Worm (Caenorhabditis elegans) whole organism, L1 larva: Measurements from ENCODE around the gene paqr-3.

ENCODE experiments used
- C04F5.9 ChIP-seq: sonication (generic microtip); optimal IDR thresholded peaks from 2 replicates; lab custom pipeline; 2016; ENCODE audit warnings: missing genetic modification characterization, missing compliant biosample characterization
- aha-1 ChIP-seq: fragments of 150-350 bp; optimal IDR thresholded peaks from 2 replicates; lab custom pipeline; 2014; ENCODE audit warnings: missing biosample characterization, missing genetic modification characterization
- ceh-88 ChIP-seq: fragments of 200-800 bp; sonication (Bioruptor generic); IDR thresholded peaks from 2 replicates; pipeline ENCODE4 v1.3.6; 2022; ENCODE audit warnings: missing genetic modification characterization, missing compliant biosample characterization
- dpl-1 ChIP-seq, 3 experiments: fragments of 150-350 bp in 2 of 3; sonication (generic microtip) in 1 of 3; optimal IDR thresholded peaks; 2 replicates each; lab custom pipeline; 2014 to 2017; ENCODE audit warnings: missing biosample characterization in 3 of 3, missing genetic modification characterization in 3 of 3, missing genetic modification reagents in 3 of 3
- efl-1 ChIP-seq, 4 experiments: fragments of 150-350 bp; optimal IDR thresholded peaks in 3 of 4; peaks in 1 of 4; 1 replicate in 1 of 4; 2 replicates in 3 of 4; lab custom pipeline; 2014; ENCODE audit warnings: missing biosample characterization in 2 of 4, missing genetic modification characterization in 2 of 4, missing genetic modification reagents in 2 of 4
- elt-2 ChIP-seq: sonication (generic microtip); optimal IDR thresholded peaks from 2 replicates; lab custom pipeline; 2016; ENCODE audit warnings: missing genetic modification characterization, mild to moderate bottlenecking, inconsistent platforms, missing compliant biosample characterization, missing genetic modification reagents
- ets-5 ChIP-seq: fragments of 200-800 bp; sonication (Bioruptor generic); IDR thresholded peaks from 2 replicates; pipeline ENCODE4 v1.3.6; 2022; ENCODE audit warnings: missing genetic modification characterization, missing compliant biosample characterization
- fkh-10 ChIP-seq: sonication (generic microtip); optimal IDR thresholded peaks from 2 replicates; lab custom pipeline; 2017; ENCODE audit warnings: missing biosample characterization, missing genetic modification reagents, missing genetic modification characterization
- fos-1 ChIP-seq: fragments of 150-350 bp; optimal IDR thresholded peaks from 2 replicates; lab custom pipeline; 2014; ENCODE audit warnings: missing biosample characterization, missing genetic modification characterization
- hlh-17 ChIP-seq: fragments of 200-800 bp; sonication (Bioruptor generic); optimal IDR thresholded peaks from 2 replicates; lab custom pipeline; 2018; ENCODE audit warnings: missing genetic modification characterization, mild to moderate bottlenecking, missing compliant biosample characterization, moderate library complexity, borderline replicate concordance
- hpl-2 ChIP-seq: fragments of 150-350 bp; optimal IDR thresholded peaks from 2 replicates; lab custom pipeline; 2014; ENCODE audit warnings: missing biosample characterization, missing genetic modification reagents, missing genetic modification characterization
- irx-1 ChIP-seq: sonication (generic microtip); optimal IDR thresholded peaks from 2 replicates; lab custom pipeline; 2016; ENCODE audit warnings: missing genetic modification characterization, missing compliant biosample characterization
- isw-1 ChIP-seq: fragments of 200-800 bp; sonication (Bioruptor generic); IDR thresholded peaks from 2 replicates; pipeline ENCODE4 v1.3.6; 2022; ENCODE audit warnings: missing genetic modification characterization, missing compliant biosample characterization
- lin-14 ChIP-seq: fragments of 200-800 bp; sonication (Bioruptor generic); optimal IDR thresholded peaks from 2 replicates; lab custom pipeline; 2018; ENCODE audit warnings: mild to moderate bottlenecking, missing genetic modification characterization, moderate library complexity, missing compliant biosample characterization
- lsy-2 ChIP-seq, 2 experiments: fragments of 150-350 bp; optimal IDR thresholded peaks; 2 replicates each; lab custom pipeline; 2014; ENCODE audit warnings: missing biosample characterization in 2 of 2, missing genetic modification characterization in 2 of 2
- mdl-1 ChIP-seq, 2 experiments: fragments of 150-350 bp; optimal IDR thresholded peaks; 2 replicates each; lab custom pipeline; 2014 to 2017; ENCODE audit warnings: missing biosample characterization in 2 of 2, missing genetic modification characterization in 2 of 2, inconsistent platforms in 1 of 2
- mef-2 ChIP-seq: fragments of 150-350 bp; optimal IDR thresholded peaks from 2 replicates; lab custom pipeline; 2014; ENCODE audit warnings: missing biosample characterization, missing genetic modification characterization
- nhr-12 ChIP-seq: sonication (generic microtip); optimal IDR thresholded peaks from 2 replicates; lab custom pipeline; 2017; ENCODE audit warnings: missing biosample characterization, missing genetic modification characterization
- nhr-71 ChIP-seq: sonication (generic microtip); optimal IDR thresholded peaks from 2 replicates; lab custom pipeline; 2016; ENCODE audit warnings: mild to moderate bottlenecking, missing genetic modification characterization, moderate library complexity, missing compliant biosample characterization
- nhr-84 ChIP-seq: sonication (generic microtip); optimal IDR thresholded peaks from 2 replicates; lab custom pipeline; 2017; ENCODE audit warnings: missing biosample characterization, missing genetic modification characterization
- pag-3 ChIP-seq: sonication (generic microtip); optimal IDR thresholded peaks from 2 replicates; lab custom pipeline; 2017; ENCODE audit warnings: missing genetic modification characterization, mild to moderate bottlenecking, missing compliant biosample characterization, antibody characterized with exemption, borderline replicate concordance; ENCODE audit not compliant: insufficient read depth
- pqm-1 ChIP-seq: sonication (generic microtip); optimal IDR thresholded peaks from 3 replicates; lab custom pipeline; 2017; ENCODE audit warnings: missing biosample characterization, missing genetic modification characterization
- snu-23 ChIP-seq: sonication (generic microtip); optimal IDR thresholded peaks from 2 replicates; lab custom pipeline; 2016; ENCODE audit warnings: missing genetic modification characterization, missing compliant biosample characterization
- sptf-1 ChIP-seq: fragments of 150-350 bp; optimal IDR thresholded peaks from 2 replicates; lab custom pipeline; 2014; ENCODE audit warnings: missing biosample characterization, missing genetic modification characterization
- sup-37 ChIP-seq: fragments of 200-800 bp; sonication (Bioruptor generic); optimal IDR thresholded peaks from 2 replicates; lab custom pipeline; 2018; ENCODE audit warnings: mild to moderate bottlenecking, missing genetic modification characterization, missing compliant biosample characterization
- swsn-7 ChIP-seq: sonication (generic microtip); optimal IDR thresholded peaks from 2 replicates; lab custom pipeline; 2016; ENCODE audit warnings: missing genetic modification characterization, missing compliant biosample characterization
- tbx-2 ChIP-seq: sonication (generic microtip); optimal IDR thresholded peaks from 2 replicates; lab custom pipeline; 2016; ENCODE audit warnings: missing genetic modification characterization, missing compliant biosample characterization
- unc-130 ChIP-seq: fragments of 150-350 bp; optimal IDR thresholded peaks from 2 replicates; lab custom pipeline; 2017; ENCODE audit warnings: missing biosample characterization, missing genetic modification characterization, inconsistent platforms
- unc-62 ChIP-seq: fragments of 150-350 bp; optimal IDR thresholded peaks from 2 replicates; lab custom pipeline; 2014; ENCODE audit warnings: missing biosample characterization, missing genetic modification reagents, missing genetic modification characterization
- unc-86 ChIP-seq: sonication (generic microtip); optimal IDR thresholded peaks from 2 replicates; lab custom pipeline; 2016; ENCODE audit warnings: missing genetic modification characterization, missing compliant biosample characterization
- unc-98 ChIP-seq: fragments of 200-800 bp; sonication (Bioruptor generic); IDR thresholded peaks from 2 replicates; pipeline ENCODE4 v1.3.6; 2022; ENCODE audit warnings: missing genetic modification characterization, missing compliant biosample characterization
- xbp-1 ChIP-seq: sonication (generic microtip); optimal IDR thresholded peaks from 2 replicates; lab custom pipeline; 2016; ENCODE audit warnings: missing genetic modification characterization, missing compliant biosample characterization
- zag-1 ChIP-seq: fragments of 150-350 bp; optimal IDR thresholded peaks from 2 replicates; lab custom pipeline; 2014; ENCODE audit warnings: missing biosample characterization, missing genetic modification characterization
- zip-4 ChIP-seq: fragments of 200-800 bp; sonication (Bioruptor generic); optimal IDR thresholded peaks from 2 replicates; lab custom pipeline; 2018; ENCODE audit warnings: mild to moderate bottlenecking, missing genetic modification characterization, moderate library complexity, missing compliant biosample characterization

The paqr-3 gene

DNA sequence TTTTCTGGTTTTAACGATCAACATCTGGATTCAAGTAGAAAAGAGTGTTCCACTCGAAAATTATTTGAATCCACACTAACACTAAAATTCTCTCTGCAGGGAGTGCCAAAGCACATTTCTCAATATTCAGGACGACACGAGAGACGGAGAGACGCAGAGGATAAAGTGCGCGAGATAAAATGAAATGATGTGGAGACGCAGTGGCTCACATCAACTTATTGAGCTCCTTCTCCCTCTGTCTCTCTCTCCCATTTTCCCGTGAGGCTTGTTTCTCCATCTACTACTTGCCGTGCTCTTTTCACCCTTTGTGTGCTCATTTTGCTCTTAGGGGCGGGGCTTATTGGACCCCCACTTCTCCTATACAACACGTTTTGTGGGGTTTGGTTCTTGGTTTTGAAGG is 27.4 kb downstream of the paqr-3 start (continued):
- TF ChIP-seq lsy-2 (tag; optimal IDR thresholded peaks at IDR 0.05; lab: Kevin White, UChicago) (peak; percentile 31 to 68), tbx-2 (tag; lab: Kevin White, UChicago) (peak; percentile 39), dpl-1 (GFP tag; optimal IDR thresholded peaks at IDR 0.05; lab: Kevin White, UChicago) (peak in 1 of 3 experiments; percentile 37), isw-1 (GFP tag; lab: Robert Waterston, UW) (peak; percentile 29), fkh-10 (peak; percentile 34), xbp-1 (peak; percentile 23), unc-98 (GFP tag; lab: Robert Waterston, UW) (0 out of 2 replicates have a peak, but pooled peaks have one; percentile 33), elt-2 (tag; lab: Kevin White, UChicago) (no peak), swsn-7 (tag; lab: Kevin White, UChicago) (peak; percentile 47), C04F5.9 (tag; lab: Kevin White, UChicago) (no peak), fos-1 (peak; percentile 18)
- TF ChIP-seq, all 84 proteins: peak for 25

DNA sequence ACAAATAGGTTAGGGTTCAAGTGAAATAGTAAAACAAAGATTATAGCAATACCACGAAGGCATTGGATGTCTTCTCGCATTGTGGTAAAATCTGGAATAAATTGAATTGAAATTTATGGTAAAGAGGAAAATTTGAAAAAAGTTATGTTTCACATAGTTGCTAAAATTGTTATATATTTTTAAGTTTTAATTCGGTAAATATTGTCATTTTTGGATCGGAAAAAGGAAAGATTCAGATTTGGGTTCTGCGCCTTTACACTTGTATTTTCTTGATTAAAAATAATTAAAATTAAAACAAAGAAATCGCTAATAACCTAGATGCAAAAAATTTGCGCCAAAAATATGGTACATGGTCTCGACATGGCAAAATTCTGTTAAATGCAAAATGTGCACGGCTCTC is 32.8 kb downstream of the paqr-3 start, which contains the start of gene oac-56:
oac-56 (minus strand) TSS at position 101 of the 400 bp plus-strand sequence.
- no peak for TF ChIP-seq hlh-17 (GFP tag; lab: Kevin White, UChicago)
- no peak for TF ChIP-seq tbx-2 (tag; lab: Kevin White, UChicago)
- no peak for TF ChIP-seq zip-4 (GFP tag; lab: Kevin White, UChicago)
- TF ChIP-seq mef-2, result no peak
- TF ChIP-seq sup-37, result no peak
- no peak for TF ChIP-seq aha-1 (tag; lab: Kevin White, UChicago)
- TF ChIP-seq efl-1 (optimal IDR thresholded peaks at IDR 0.05; lab: Kevin White, UChicago), result no peak
- no peak for TF ChIP-seq efl-1 (GFP tag; optimal IDR thresholded peaks at IDR 0.05 in 1 of 2; lab: Kevin White, UChicago)
- TF ChIP-seq hpl-2 (GFP tag; lab: Kevin White, UChicago), result no peak
- TF ChIP-seq sptf-1 (tag; lab: Kevin White, UChicago), result no peak
- no peak for TF ChIP-seq nhr-71

- TF ChIP-seq zag-1 (tag; lab: Kevin White, UChicago) (no peak), mdl-1 (tag; optimal IDR thresholded peaks at IDR 0.05; lab: Kevin White, UChicago) (no peak), unc-86 (tag; lab: Kevin White, UChicago) (no peak), ceh-88 (no peak), nhr-12 (tag; lab: Kevin White, UChicago) (no peak)
Observed at ce11 chrIV:14343756-14344155, 39.7 kb downstream of the paqr-3 start, which contains the start of gene srlf-28. Gene srlf-28 (minus strand): TSS chrIV:14343856.

DNA sequence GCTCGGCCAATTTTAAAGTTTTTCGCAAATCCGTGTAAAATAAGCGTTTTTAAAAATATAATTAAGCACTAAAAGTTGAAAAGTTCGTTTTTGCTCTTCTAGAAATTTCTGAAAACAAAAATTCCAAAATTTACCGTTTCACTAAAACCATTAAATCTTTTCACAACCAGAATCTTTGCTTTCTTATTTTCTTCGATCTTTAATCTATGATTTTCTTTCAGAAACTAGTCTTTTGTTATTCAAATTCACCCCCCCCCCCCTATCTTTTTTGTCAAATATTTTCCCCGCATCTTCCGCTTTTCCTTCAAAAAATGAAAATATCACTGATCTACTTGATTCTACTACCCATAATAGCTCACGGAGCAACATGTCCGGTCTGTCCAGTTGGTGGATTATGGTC is 43.8 kb downstream of the paqr-3 start, which contains the start of gene Y67A10A.11:
Y67A10A.11 (plus strand) TSS at position 301 of the 400 bp plus-strand sequence.
- no peak for TF ChIP-seq unc-62 (GFP tag; lab: Kevin White, UChicago)
- TF ChIP-seq aha-1 (tag; lab: Kevin White, UChicago), result no peak
- no peak for TF ChIP-seq irx-1
- TF ChIP-seq pqm-1 (tag; lab: Kevin White, UChicago), result no peak
- no peak for TF ChIP-seq hpl-2 (GFP tag; lab: Kevin White, UChicago)
- no peak for TF ChIP-seq mef-2
- no peak for TF ChIP-seq unc-130
- no peak for TF ChIP-seq lin-14 (GFP tag; lab: Kevin White, UChicago)
- TF ChIP-seq tbx-2 (tag; lab: Kevin White, UChicago), result no peak
- no peak for TF ChIP-seq ets-5 (GFP tag; lab: Robert Waterston, UW)

DNA sequence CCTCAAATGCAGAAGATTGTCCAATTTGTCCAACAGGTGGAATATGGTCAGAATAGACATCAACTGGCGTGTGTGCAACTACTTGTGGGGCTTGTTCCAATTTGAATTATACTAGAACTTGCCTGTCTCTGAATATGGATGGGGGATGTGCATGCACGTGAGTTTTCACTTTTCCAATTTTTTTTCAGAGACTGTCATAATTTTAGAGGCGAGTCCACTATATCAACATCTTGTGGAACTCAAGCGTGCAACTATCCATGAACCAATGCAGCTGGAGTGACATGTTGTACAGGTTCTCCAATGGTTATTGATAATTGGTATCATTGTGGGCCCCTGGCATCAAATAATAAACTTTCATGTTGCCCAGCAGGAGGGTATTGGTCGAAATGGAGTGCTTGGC is 45.7 kb downstream of the paqr-3 start, which contains the start of gene Y67A10A.2:
Y67A10A.2 (plus strand) TSS at position 301 of the 400 bp plus-strand sequence.
- no peak for TF ChIP-seq nhr-84 (tag; lab: Kevin White, UChicago)
- no peak for TF ChIP-seq pag-3
- TF ChIP-seq snu-23, result no peak
- no peak for TF ChIP-seq aha-1 (tag; lab: Kevin White, UChicago)
- TF ChIP-seq ceh-88, result no peak
